Worm (Caenorhabditis elegans) whole organism, L1 larva: ENCODE results near the gene vglu-2.

Source experiments
- C04F5.9 ChIP-seq: sonication (generic microtip); optimal IDR thresholded peaks from 2 replicates; lab custom pipeline; 2016; ENCODE audit warnings: missing genetic modification characterization, missing compliant biosample characterization
- Y116A8C.19 ChIP-seq: sonication (generic microtip); optimal IDR thresholded peaks from 2 replicates; lab custom pipeline; 2016; ENCODE audit warnings: missing compliant biosample characterization, missing genetic modification characterization, borderline replicate concordance
- alr-1 ChIP-seq: fragments of 200-800 bp; sonication (Bioruptor generic); optimal IDR thresholded peaks from 2 replicates; lab custom pipeline; 2018; ENCODE audit warnings: borderline replicate concordance, mild to moderate bottlenecking, missing genetic modification characterization, missing compliant biosample characterization
- aly-2 ChIP-seq: fragments of 150-350 bp; optimal IDR thresholded peaks from 2 replicates; lab custom pipeline; 2014; ENCODE audit warnings: missing biosample characterization, missing genetic modification characterization
- ceh-63 ChIP-seq: fragments of 200-800 bp; sonication (Bioruptor generic); optimal IDR thresholded peaks from 2 replicates; lab custom pipeline; 2018; ENCODE audit warnings: mild to moderate bottlenecking, missing genetic modification characterization, missing compliant biosample characterization
- ceh-88 ChIP-seq: fragments of 200-800 bp; sonication (Bioruptor generic); IDR thresholded peaks from 2 replicates; pipeline ENCODE4 v1.3.6; 2022; ENCODE audit warnings: missing genetic modification characterization, missing compliant biosample characterization
- efl-1 ChIP-seq, 4 experiments: fragments of 150-350 bp; optimal IDR thresholded peaks in 3 of 4; peaks in 1 of 4; 1 replicate in 1 of 4; 2 replicates in 3 of 4; lab custom pipeline; 2014; ENCODE audit warnings: missing biosample characterization in 2 of 4, missing genetic modification characterization in 2 of 4, missing genetic modification reagents in 2 of 4
- efl-3 ChIP-seq: fragments of 200-800 bp; sonication (Bioruptor generic); optimal IDR thresholded peaks from 2 replicates; lab custom pipeline; 2018; ENCODE audit warnings: mild to moderate bottlenecking, missing genetic modification characterization, missing compliant biosample characterization
- egl-13 ChIP-seq: sonication (generic microtip); optimal IDR thresholded peaks from 2 replicates; lab custom pipeline; 2016; ENCODE audit warnings: missing genotype, missing genetic modification reagents, missing genetic modification characterization, missing compliant biosample characterization
- egl-27 ChIP-seq, 2 experiments: fragments of 150-350 bp in 1 of 2; sonication (generic microtip); optimal IDR thresholded peaks; 3 replicates each; lab custom pipeline; 2017 to 2018; ENCODE audit warnings: missing biosample characterization in 2 of 2, missing genetic modification characterization in 2 of 2, missing genetic modification reagents in 2 of 2
- elt-2 ChIP-seq: sonication (generic microtip); optimal IDR thresholded peaks from 2 replicates; lab custom pipeline; 2016; ENCODE audit warnings: missing genetic modification characterization, mild to moderate bottlenecking, inconsistent platforms, missing compliant biosample characterization, missing genetic modification reagents
- elt-3 ChIP-seq, 6 experiments: fragments of 150-350 bp in 1 of 6; sonication (generic microtip); optimal IDR thresholded peaks; 2 replicates each; lab custom pipeline; 2017 to 2018; ENCODE audit warnings: missing biosample characterization in 6 of 6, missing genetic modification characterization in 6 of 6, inconsistent platforms in 1 of 6
- fos-1 ChIP-seq: fragments of 150-350 bp; optimal IDR thresholded peaks from 2 replicates; lab custom pipeline; 2014; ENCODE audit warnings: missing biosample characterization, missing genetic modification characterization
- grh-1 ChIP-seq: fragments of 200-800 bp; sonication (Bioruptor generic); IDR thresholded peaks from 2 replicates; pipeline ENCODE4 v1.3.6; 2022; ENCODE audit warnings: missing genetic modification reagents, missing genetic modification characterization, missing compliant biosample characterization
- hlh-17 ChIP-seq: fragments of 200-800 bp; sonication (Bioruptor generic); optimal IDR thresholded peaks from 2 replicates; lab custom pipeline; 2018; ENCODE audit warnings: missing genetic modification characterization, mild to moderate bottlenecking, missing compliant biosample characterization, moderate library complexity, borderline replicate concordance
- lin-15B ChIP-seq: fragments of 150-350 bp; sonication (generic microtip); optimal IDR thresholded peaks from 3 replicates; lab custom pipeline; 2014; ENCODE audit warnings: missing biosample characterization, missing genetic modification characterization
- lir-3 ChIP-seq: sonication (generic microtip); optimal IDR thresholded peaks from 2 replicates; lab custom pipeline; 2016; ENCODE audit warnings: mild to moderate bottlenecking, missing genetic modification characterization, moderate library complexity, missing compliant biosample characterization; ENCODE audit not compliant: poor library complexity
- lsy-2 ChIP-seq, 2 experiments: fragments of 150-350 bp; optimal IDR thresholded peaks; 2 replicates each; lab custom pipeline; 2014; ENCODE audit warnings: missing biosample characterization in 2 of 2, missing genetic modification characterization in 2 of 2
- mab-9 ChIP-seq: fragments of 200-800 bp; sonication (Bioruptor generic); IDR thresholded peaks from 2 replicates; pipeline ENCODE4 v1.3.6; 2022; ENCODE audit warnings: missing genetic modification reagents, missing genetic modification characterization, missing compliant biosample characterization
- nhr-11 ChIP-seq: fragments of 150-350 bp; optimal IDR thresholded peaks from 2 replicates; lab custom pipeline; 2014; ENCODE audit warnings: missing biosample characterization, missing genetic modification characterization
- nhr-19 ChIP-seq: fragments of 200-800 bp; sonication (Bioruptor generic); conservative IDR thresholded peaks from 2 replicates; pipeline ENCODE4 v1.3.6; 2022; ENCODE audit warnings: missing genetic modification characterization, missing compliant biosample characterization
- nhr-237 ChIP-seq: fragments of 150-350 bp; optimal IDR thresholded peaks from 2 replicates; lab custom pipeline; 2014; ENCODE audit warnings: missing biosample characterization, missing genetic modification characterization
- nhr-28 ChIP-seq: fragments of 150-350 bp; optimal IDR thresholded peaks from 2 replicates; lab custom pipeline; 2014; ENCODE audit warnings: missing biosample characterization, missing genetic modification characterization
- nhr-47 ChIP-seq: sonication (generic microtip); optimal IDR thresholded peaks from 2 replicates; lab custom pipeline; 2016; ENCODE audit warnings: mild to moderate bottlenecking, missing genetic modification characterization, moderate library complexity, missing compliant biosample characterization
- nhr-84 ChIP-seq: sonication (generic microtip); optimal IDR thresholded peaks from 2 replicates; lab custom pipeline; 2017; ENCODE audit warnings: missing biosample characterization, missing genetic modification characterization
- nhr-85 ChIP-seq: sonication (generic microtip); peaks from one replicate; lab custom pipeline; 2016; ENCODE audit warnings: missing genetic modification characterization, inconsistent platforms, missing compliant biosample characterization
- nhr-90 ChIP-seq: sonication (generic microtip); optimal IDR thresholded peaks from 2 replicates; lab custom pipeline; 2016; ENCODE audit warnings: mild to moderate bottlenecking, missing genetic modification characterization, missing compliant biosample characterization; ENCODE audit not compliant: poor library complexity
- pax-3 ChIP-seq: fragments of 200-800 bp; sonication (Bioruptor generic); optimal IDR thresholded peaks from 2 replicates; lab custom pipeline; 2018; ENCODE audit warnings: mild to moderate bottlenecking, missing genetic modification characterization, moderate library complexity, missing compliant biosample characterization
- snpc-4 ChIP-seq: fragments of 150-350 bp; optimal IDR thresholded peaks from 2 replicates; lab custom pipeline; 2014; ENCODE audit warnings: missing biosample characterization, missing genetic modification characterization
- snu-23 ChIP-seq: sonication (generic microtip); optimal IDR thresholded peaks from 2 replicates; lab custom pipeline; 2016; ENCODE audit warnings: missing genetic modification characterization, missing compliant biosample characterization
- sox-4 ChIP-seq: sonication (generic microtip); optimal IDR thresholded peaks from 2 replicates; lab custom pipeline; 2016; ENCODE audit warnings: missing genetic modification characterization, missing compliant biosample characterization
- sptf-1 ChIP-seq: fragments of 150-350 bp; optimal IDR thresholded peaks from 2 replicates; lab custom pipeline; 2014; ENCODE audit warnings: missing biosample characterization, missing genetic modification characterization
- sup-37 ChIP-seq: fragments of 200-800 bp; sonication (Bioruptor generic); optimal IDR thresholded peaks from 2 replicates; lab custom pipeline; 2018; ENCODE audit warnings: mild to moderate bottlenecking, missing genetic modification characterization, missing compliant biosample characterization
- unc-130 ChIP-seq: fragments of 150-350 bp; optimal IDR thresholded peaks from 2 replicates; lab custom pipeline; 2017; ENCODE audit warnings: missing biosample characterization, missing genetic modification characterization, inconsistent platforms
- unc-30 ChIP-seq: sonication (generic microtip); optimal IDR thresholded peaks from 2 replicates; lab custom pipeline; 2017; ENCODE audit warnings: missing biosample characterization, missing genetic modification characterization
- unc-62 ChIP-seq: fragments of 150-350 bp; optimal IDR thresholded peaks from 2 replicates; lab custom pipeline; 2014; ENCODE audit warnings: missing biosample characterization, missing genetic modification reagents, missing genetic modification characterization
- unc-98 ChIP-seq: fragments of 200-800 bp; sonication (Bioruptor generic); IDR thresholded peaks from 2 replicates; pipeline ENCODE4 v1.3.6; 2022; ENCODE audit warnings: missing genetic modification characterization, missing compliant biosample characterization
- ztf-11 ChIP-seq, 2 experiments: sonication (generic microtip); optimal IDR thresholded peaks; 2 replicates each; lab custom pipeline; 2016 to 2017; ENCODE audit warnings: missing genetic modification characterization in 2 of 2, missing biosample characterization in 1 of 2, missing compliant biosample characterization in 1 of 2
- ztf-4 ChIP-seq: fragments of 150-350 bp; optimal IDR thresholded peaks from 2 replicates; lab custom pipeline; 2014; ENCODE audit warnings: missing biosample characterization, missing genetic modification characterization

The vglu-2 gene

DNA sequence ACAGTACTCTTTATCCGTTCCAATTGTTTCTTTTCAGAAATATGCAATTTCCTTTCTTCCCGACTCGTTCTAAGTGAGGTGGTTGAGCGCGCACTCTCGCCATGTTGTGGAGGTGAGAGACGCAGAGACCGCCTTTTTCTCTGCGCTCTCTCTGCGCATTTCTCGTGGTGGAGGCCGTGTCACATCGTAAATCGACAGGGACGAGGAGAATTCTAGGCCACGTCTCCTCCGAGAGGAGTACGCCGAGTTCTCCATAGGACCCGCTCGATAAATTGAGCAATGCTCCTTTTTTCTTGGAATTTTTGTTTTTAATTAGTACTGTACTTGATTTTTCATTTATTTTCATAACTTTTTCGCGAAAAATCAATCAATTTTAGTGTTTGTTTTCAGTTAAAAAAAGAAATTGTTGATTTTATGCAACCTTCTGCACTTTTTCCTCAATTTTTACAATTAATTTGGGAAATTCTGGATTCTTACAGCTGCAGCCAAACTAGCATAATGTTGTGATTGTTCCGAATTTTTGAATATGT, 24.1 kb upstream of the vglu-2 start, which contains the start of gene cnk-1 (continued):
- TF ChIP-seq mab-9 (GFP tag; lab: Robert Waterston, UW) (peak; percentile 99), hlh-17 (GFP tag; lab: Kevin White, UChicago) (no peak), alr-1 (no peak), unc-62 (GFP tag; lab: Kevin White, UChicago) (no peak), sup-37 (peak; percentile 48), egl-27 (tag; optimal IDR thresholded peaks at IDR 0.05; lab: Kevin White, UChicago) (no peak), nhr-90 (tag; lab: Kevin White, UChicago) (peak; percentile 93), lin-15B (tag; lab: Kevin White, UChicago) (peak; percentile 83), elt-3 (tag; optimal IDR thresholded peaks at IDR 0.05; lab: Kevin White, UChicago) (no peak), sptf-1 (tag; lab: Kevin White, UChicago) (no peak), nhr-19 (GFP tag; lab: Robert Waterston, UW) (peak; percentile 98), ztf-4 (no peak), ceh-88 (peak; percentile 95), snu-23 (GFP tag; lab: Kevin White, UChicago) (peak; percentile 88), unc-130 (tag; lab: Kevin White, UChicago) (no peak), pax-3 (tag; lab: Kevin White, UChicago) (peak; percentile 87), unc-30 (tag; lab: Kevin White, UChicago) (no peak), aly-2 (tag; lab: Kevin White, UChicago) (no peak), nhr-85 (tag; lab: Kevin White, UChicago) (peak; percentile 90), nhr-28 (no peak), nhr-11 (tag; lab: Kevin White, UChicago) (no peak), unc-98 (GFP tag; lab: Robert Waterston, UW) (peak; percentile 99), efl-3 (peak; percentile 7), lsy-2 (tag; optimal IDR thresholded peaks at IDR 0.05; lab: Kevin White, UChicago) (peak; percentile 66 to 68), nhr-84 (tag; lab: Kevin White, UChicago) (no peak), egl-13 (peak; percentile 83), C04F5.9 (tag; lab: Kevin White, UChicago) (peak; percentile 76), snpc-4 (tag; lab: Kevin White, UChicago) (no peak), fos-1 (tag; lab: Kevin White, UChicago) (no peak), Y116A8C.19 (tag; lab: Kevin White, UChicago) (no peak), grh-1 (GFP tag; lab: Robert Waterston, UW) (peak; percentile 96), nhr-237 (tag; lab: Kevin White, UChicago) (no peak), ceh-63 (peak; percentile 86), nhr-47 (tag; lab: Kevin White, UChicago) (peak; percentile 96), elt-2 (peak; percentile 40), efl-1 (optimal IDR thresholded peaks at IDR 0.05; lab: Kevin White, UChicago) (peak; percentile 78 to 81), efl-1 (GFP tag; optimal IDR thresholded peaks at IDR 0.05 in 1 of 2; lab: Kevin White, UChicago) (peak; percentile 67 to 97), lir-3 (tag; lab: Kevin White, UChicago) (peak; percentile 93), ztf-11 (tag; optimal IDR thresholded peaks at IDR 0.05; lab: Kevin White, UChicago) (peak in 1 of 2 experiments; percentile 90)

DNA sequence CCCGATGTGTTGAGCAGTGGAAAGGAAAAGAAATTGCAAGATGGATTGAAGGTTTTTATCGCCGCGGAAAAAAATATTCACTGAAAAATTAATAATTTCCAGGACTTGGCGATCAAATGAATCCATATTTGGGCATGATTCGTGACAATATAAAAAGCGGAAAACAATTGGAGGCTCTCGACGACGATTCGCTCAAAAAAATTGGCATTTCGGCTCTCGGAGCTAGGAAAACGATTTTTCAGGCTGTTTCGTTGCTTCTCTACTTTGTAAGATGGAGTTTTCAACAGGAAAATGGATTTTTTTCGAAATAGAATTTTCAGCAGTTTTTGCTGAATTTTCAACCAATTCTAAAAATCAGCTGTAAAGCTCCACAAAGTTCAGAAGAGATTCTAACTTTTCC, 23.1 kb upstream of the vglu-2 start:
- TF ChIP-seq sox-4 (no peak), efl-1 (optimal IDR thresholded peaks at IDR 0.05; lab: Kevin White, UChicago) (no peak), efl-1 (GFP tag; optimal IDR thresholded peaks at IDR 0.05 in 1 of 2; lab: Kevin White, UChicago) (peak in 1 of 2 experiments; percentile 70)
- TF ChIP-seq, all 84 proteins: peak for 1
